2 fruit fly cellular contexts compared by ENCODE assay signal in genomic region chrX:1899445-1900085, dm6.
TF ChIP-seq lines count a peak whose summit lies in the region.

No protein-coding gene starts in this region.

TF ChIP-seq in whole organism, embryonic, 481 proteins besides CTCF, POLR2A, EP300 and RAD21 (continued from another document and continues in another):
- TF ChIP-seq pros (GFP tag; optimal IDR thresholded peaks at IDR 0.05; lab: Kevin White, UChicago) (peak; percentile 88), CG17802 (tag; optimal IDR thresholded peaks at IDR 0.05; lab: Kevin White, UChicago) (no peak), Trl (optimal IDR thresholded peaks at IDR 0.05; lab: Kevin White, UChicago) (peak; percentile 9 to 53), Trl (GFP tag; optimal IDR thresholded peaks at IDR 0.05; lab: Kevin White, UChicago) (no peak), Dbx (GFP tag; IDR thresholded peaks at IDR 0.05; lab: Robert Waterston, UW) (no peak), unc-4 (GFP tag; IDR thresholded peaks at IDR 0.05; lab: Robert Waterston, UW; ENCODE audit: partially characterized antibody) (peak; percentile 40; the same call in 1 of the 2 replicates), CG5180 (GFP tag; optimal IDR thresholded peaks at IDR 0.05; lab: Kevin White, UChicago) (no peak), CG8478 (optimal IDR thresholded peaks at IDR 0.05; lab: Kevin White, UChicago) (peak; percentile 80), twi (tag; optimal IDR thresholded peaks at IDR 0.05; lab: Kevin White, UChicago) (peak; percentile 15), CHES-1-like (GFP tag; optimal IDR thresholded peaks at IDR 0.05; lab: Kevin White, UChicago) (no peak), cg (GFP tag; optimal IDR thresholded peaks at IDR 0.05; lab: Kevin White, UChicago) (peak; percentile 88), E2f2 (GFP tag; IDR thresholded peaks at IDR 0.05; lab: Robert Waterston, UW) (no peak), klu (GFP tag; IDR thresholded peaks at IDR 0.05; lab: Robert Waterston, UW) (peak; percentile 46; the same call in 1 of the 2 replicates), CG16815 (GFP tag; optimal IDR thresholded peaks at IDR 0.05; lab: Kevin White, UChicago) (no peak), CG10321 (GFP tag; IDR thresholded peaks at IDR 0.05; lab: Robert Waterston, UW) (no peak), Optix (GFP tag; IDR thresholded peaks at IDR 0.05; lab: Robert Waterston, UW) (no peak), sd (tag; optimal IDR thresholded peaks at IDR 0.05; lab: Kevin White, UChicago) (peak; percentile 97), CG8089 (GFP tag; optimal IDR thresholded peaks at IDR 0.05; lab: Kevin White, UChicago) (no peak), CG4617 (GFP tag; optimal IDR thresholded peaks at IDR 0.05; lab: Kevin White, UChicago; ENCODE audit: borderline replicate concordance) (peak; percentile 36), ems (GFP tag; optimal IDR thresholded peaks at IDR 0.05; lab: Kevin White, UChicago) (no peak), insv (GFP tag; optimal IDR thresholded peaks at IDR 0.05; lab: Kevin White, UChicago) (peak in 1 of 2 experiments; percentile 22), CG10462 (GFP tag; optimal IDR thresholded peaks at IDR 0.05; lab: Kevin White, UChicago) (no peak), jumu (GFP tag; optimal IDR thresholded peaks at IDR 0.05; lab: Kevin White, UChicago) (no peak), CG8388 (GFP tag; optimal IDR thresholded peaks at IDR 0.05; lab: Kevin White, UChicago) (no peak), slbo (GFP tag; IDR thresholded peaks at IDR 0.05; lab: Robert Waterston, UW) (no peak), CG7987 (GFP tag; optimal IDR thresholded peaks at IDR 0.05; lab: Kevin White, UChicago) (no peak), dan (GFP tag; IDR thresholded peaks at IDR 0.05; lab: Robert Waterston, UW) (no peak), tgo (GFP tag; IDR thresholded peaks at IDR 0.05; lab: Robert Waterston, UW) (no peak), Ptx1 (GFP tag; IDR thresholded peaks at IDR 0.05; lab: Robert Waterston, UW) (peak; percentile 23; the same call in 1 of the 2 replicates), scrt (GFP tag; optimal IDR thresholded peaks at IDR 0.05; lab: Kevin White, UChicago) (peak; percentile 32), bsh (GFP tag; optimal IDR thresholded peaks at IDR 0.05; lab: Kevin White, UChicago) (peak in 1 of 2 experiments; percentile 5), gsb (GFP tag; IDR thresholded peaks at IDR 0.05; lab: Robert Waterston, UW) (no peak), Fer2 (tag; optimal IDR thresholded peaks at IDR 0.05; lab: Kevin White, UChicago) (no peak), oc (tag; optimal IDR thresholded peaks at IDR 0.05; lab: Kevin White, UChicago) (no peak), CG15479 (GFP tag; optimal IDR thresholded peaks at IDR 0.05; lab: Kevin White, UChicago) (peak; percentile 99), CG6654 (GFP tag; optimal IDR thresholded peaks at IDR 0.05; lab: Kevin White, UChicago) (no peak), ato (GFP tag; IDR thresholded peaks at IDR 0.05; lab: Robert Waterston, UW; ENCODE audit: partially characterized antibody) (no peak), wek (GFP tag; optimal IDR thresholded peaks at IDR 0.05; lab: Kevin White, UChicago) (no peak), Atf6 (GFP tag; IDR thresholded peaks at IDR 0.05; lab: Robert Waterston, UW) (no peak), CG7928 (GFP tag; optimal IDR thresholded peaks at IDR 0.05; lab: Kevin White, UChicago) (no peak), fd64A (GFP tag; optimal IDR thresholded peaks at IDR 0.05; lab: Kevin White, UChicago) (no peak), chn (GFP tag; optimal IDR thresholded peaks at IDR 0.05; lab: Kevin White, UChicago) (no peak), CG31441 (GFP tag; IDR thresholded peaks at IDR 0.05; lab: Robert Waterston, UW) (no peak), Dip3 (GFP tag; optimal IDR thresholded peaks at IDR 0.05; lab: Kevin White, UChicago) (no peak), HmgZ (tag; optimal IDR thresholded peaks at IDR 0.05; lab: Kevin White, UChicago) (peak; percentile 19), vvl (GFP tag; IDR thresholded peaks at IDR 0.05; lab: Robert Waterston, UW) (peak; percentile 17; the same call in 1 of the 2 replicates), nom (GFP tag; optimal IDR thresholded peaks at IDR 0.05; lab: Kevin White, UChicago) (peak; percentile 43), fru (optimal IDR thresholded peaks at IDR 0.05; lab: Kevin White, UChicago) (no peak), CG13296 (GFP tag; optimal IDR thresholded peaks at IDR 0.05; lab: Kevin White, UChicago) (no peak), pzg (GFP tag; optimal IDR thresholded peaks at IDR 0.05; lab: Kevin White, UChicago) (peak; percentile 16), bigmax (GFP tag; optimal IDR thresholded peaks at IDR 0.05; lab: Kevin White, UChicago) (no peak), CG13123 (GFP tag; optimal IDR thresholded peaks at IDR 0.05; lab: Kevin White, UChicago) (no peak), CG3281 (GFP tag; optimal IDR thresholded peaks at IDR 0.05; lab: Kevin White, UChicago) (peak; percentile 15), CG32767 (GFP tag; IDR thresholded peaks at IDR 0.05; lab: Robert Waterston, UW) (peak; percentile 94), CG6813 (GFP tag; optimal IDR thresholded peaks at IDR 0.05; lab: Kevin White, UChicago) (no peak), GATAe (GFP tag; conservative IDR thresholded peaks at IDR 0.05; lab: Robert Waterston, UW) (no peak), CoRest (tag; optimal IDR thresholded peaks at IDR 0.05; lab: Kevin White, UChicago) (no peak), Abd-B (GFP tag; optimal IDR thresholded peaks at IDR 0.05; lab: Kevin White, UChicago) (no peak), CG12769 (tag; optimal IDR thresholded peaks at IDR 0.05; lab: Kevin White, UChicago) (peak; percentile 81), HLH4C (GFP tag; IDR thresholded peaks at IDR 0.05; lab: Robert Waterston, UW; ENCODE audit: partially characterized antibody) (no peak), chinmo (GFP tag; IDR thresholded peaks at IDR 0.05; lab: Robert Waterston, UW; ENCODE audit: partially characterized antibody) (0 out of 4 replicates have a peak, but pooled peaks have one; percentile 60), CG12299 (tag; optimal IDR thresholded peaks at IDR 0.05; lab: Kevin White, UChicago) (no peak), crp (GFP tag; optimal IDR thresholded peaks at IDR 0.05; lab: Kevin White, UChicago) (no peak), D (optimal IDR thresholded peaks at IDR 0.05; lab: Kevin White, UChicago) (peak; percentile 37), D (GFP tag; optimal IDR thresholded peaks at IDR 0.05; lab: Kevin White, UChicago) (no peak), Blimp-1 (GFP tag; optimal IDR thresholded peaks at IDR 0.05; lab: Kevin White, UChicago) (peak; percentile 47), odd (GFP tag; optimal IDR thresholded peaks at IDR 0.05; lab: Kevin White, UChicago) (no peak)

TF ChIP-seq in whole organism, prepupa, 60 proteins besides CTCF, POLR2A, EP300 and RAD21 (continued from another document):
- TF ChIP-seq CG9139 (GFP tag; optimal IDR thresholded peaks at IDR 0.05; lab: Kevin White, UChicago) (no peak), Sox102F (GFP tag; optimal IDR thresholded peaks at IDR 0.05; lab: Kevin White, UChicago) (no peak), OdsH (GFP tag; optimal IDR thresholded peaks at IDR 0.05; lab: Kevin White, UChicago) (no peak), fkh (GFP tag; optimal IDR thresholded peaks at IDR 0.05; lab: Kevin White, UChicago) (peak; percentile 57), cyc (GFP tag; optimal IDR thresholded peaks at IDR 0.05; lab: Kevin White, UChicago) (no peak), Eip78C (GFP tag; lab: Kevin White, UChicago) (peak; percentile 11), CG32006 (GFP tag; optimal IDR thresholded peaks at IDR 0.05; lab: Kevin White, UChicago) (no peak)
